Worm (Caenorhabditis elegans): ENCODE results near the gene clec-263.

ce11 chrV:20566454-20566853 is 8.0 kb upstream of the clec-263 start, which contains the start of gene F26F2.3:
- TF ChIP-seq sea-1 (GFP tag; conservative IDR thresholded peaks at IDR 0.05) (no peak), ama-1 (optimal IDR thresholded peaks at IDR 0.05) (no peak), scrt-1 (GFP tag; IDR thresholded peaks at IDR 0.05) (no peak), tbx-37 (GFP tag; conservative IDR thresholded peaks at IDR 0.05) (no peak), B0310.2 (tag; optimal IDR thresholded peaks at IDR 0.05) (no peak), hnd-1 (tag; optimal IDR thresholded peaks at IDR 0.05) (no peak), ceh-13 (GFP tag; optimal IDR thresholded peaks at IDR 0.05) (no peak), tbx-11 (GFP tag; IDR thresholded peaks at IDR 0.05) (no peak), hmg-4 (GFP tag; optimal IDR thresholded peaks at IDR 0.05) (no peak), flt-1 (GFP tag; IDR thresholded peaks at IDR 0.05) (no peak), ets-7 (tag; optimal IDR thresholded peaks at IDR 0.05) (no peak), ceh-36 (tag; optimal IDR thresholded peaks at IDR 0.05) (no peak), hmbx-1 (tag; optimal IDR thresholded peaks at IDR 0.05) (no peak)

All from whole organism, early embryonic.